Fruit fly (Drosophila melanogaster): ENCODE measurements around the gene Gtpx.

Gene Gtpx

DNA sequence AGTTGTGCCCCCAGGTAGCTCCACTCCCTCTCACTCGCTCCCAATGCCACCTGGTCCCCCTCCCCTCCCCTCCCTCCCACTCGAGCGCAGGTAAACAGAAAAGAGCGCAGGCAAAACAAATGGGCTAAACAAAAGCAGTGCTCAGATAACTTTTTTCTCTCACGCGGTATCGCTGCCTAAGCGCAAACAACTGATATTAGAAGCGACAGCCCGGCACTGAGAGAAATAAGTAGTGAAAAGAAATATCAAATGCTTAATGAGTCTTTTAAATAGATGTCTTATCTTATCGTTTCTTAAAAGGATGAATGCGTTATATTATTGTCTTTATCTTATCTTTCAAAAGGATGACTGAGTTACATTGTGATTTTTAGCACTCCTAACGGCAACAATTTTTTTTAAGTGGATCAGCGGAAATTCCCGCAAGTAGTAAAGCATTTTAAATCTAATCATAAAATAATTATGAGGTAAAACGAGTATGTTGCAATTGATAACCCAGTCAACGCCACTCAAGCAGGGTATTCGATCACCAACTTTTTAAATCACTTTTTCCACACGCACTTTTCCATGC lies 24.8 kb upstream of the Gtpx start (continued):
- TF ChIP-seq gsb-n (tag; optimal IDR thresholded peaks at IDR 0.05) (peak; percentile 88), Asciz (GFP tag; optimal IDR thresholded peaks at IDR 0.05) (peak; percentile 91), Dp (GFP tag; optimal IDR thresholded peaks at IDR 0.05) (no peak), Ets97D (GFP tag; optimal IDR thresholded peaks at IDR 0.05) (peak; percentile 69), CG14441 (GFP tag; IDR thresholded peaks at IDR 0.05) (peak; percentile 93), Fer3 (tag; optimal IDR thresholded peaks at IDR 0.05) (peak; percentile 93), ems (GFP tag; optimal IDR thresholded peaks at IDR 0.05) (peak; percentile 88), D19B (GFP tag; optimal IDR thresholded peaks at IDR 0.05) (peak; percentile 74), fd96Cb (tag; optimal IDR thresholded peaks at IDR 0.05) (peak; percentile 88), mam (GFP tag; optimal IDR thresholded peaks at IDR 0.05) (peak; percentile 92), CG17186 (GFP tag; optimal IDR thresholded peaks at IDR 0.05) (peak; percentile 20), vfl (GFP tag; optimal IDR thresholded peaks at IDR 0.05) (peak; percentile 73), Scr (GFP tag; IDR thresholded peaks at IDR 0.05; ENCODE audit: partially characterized antibody) (no peak), CG13624 (GFP tag; optimal IDR thresholded peaks at IDR 0.05) (peak; percentile 91), fd3F (GFP tag; optimal IDR thresholded peaks at IDR 0.05) (peak; percentile 92), CG8388 (GFP tag; optimal IDR thresholded peaks at IDR 0.05) (peak; percentile 90), NFAT (GFP tag; IDR thresholded peaks at IDR 0.05) (peak; percentile 80), Usf (GFP tag; optimal IDR thresholded peaks at IDR 0.05) (peak; percentile 62), Hmr (GFP tag; optimal IDR thresholded peaks at IDR 0.05) (peak; percentile 94), CG6765 (GFP tag; optimal IDR thresholded peaks at IDR 0.05) (peak; percentile 85), CG2129 (GFP tag; IDR thresholded peaks at IDR 0.05; ENCODE audit: partially characterized antibody) (no peak), luna (GFP tag; optimal IDR thresholded peaks at IDR 0.05) (peak; percentile 70), sens-2 (GFP tag; IDR thresholded peaks at IDR 0.05) (peak; percentile 90), CG2202 (tag; optimal IDR thresholded peaks at IDR 0.05) (peak; percentile 79), CG34422 (GFP tag; IDR thresholded peaks at IDR 0.05) (peak; percentile 90), sisA (GFP tag; IDR thresholded peaks at IDR 0.05) (peak; percentile 88), Taf1 (GFP tag; IDR thresholded peaks at IDR 0.05) (peak; percentile 71), Ets65A (GFP tag) (peak; percentile 98), Trl (optimal IDR thresholded peaks at IDR 0.05) (peak; percentile 10 to 46), Trl (GFP tag; optimal IDR thresholded peaks at IDR 0.05) (peak; percentile 83), danr (GFP tag; IDR thresholded peaks at IDR 0.05) (peak; percentile 75), CG7928 (GFP tag; optimal IDR thresholded peaks at IDR 0.05) (peak; percentile 29), NC2β (GFP tag; optimal IDR thresholded peaks at IDR 0.05) (peak; percentile 89), CG15696 (tag; optimal IDR thresholded peaks at IDR 0.05) (peak; percentile 58), CG4617 (GFP tag; optimal IDR thresholded peaks at IDR 0.05; ENCODE audit: borderline replicate concordance) (peak; percentile 69), gt (GFP tag; IDR thresholded peaks at IDR 0.05) (peak; percentile 41; the same call in 1 of the 2 replicates), Gug (GFP tag; IDR thresholded peaks at IDR 0.05) (peak; percentile 78), Neu2 (GFP tag; optimal IDR thresholded peaks at IDR 0.05; ENCODE audit: borderline replicate concordance) (no peak), CG3995 (GFP tag; optimal IDR thresholded peaks at IDR 0.05) (peak; percentile 23), usp (GFP tag; optimal IDR thresholded peaks at IDR 0.05) (no peak), cato (GFP tag; optimal IDR thresholded peaks at IDR 0.05; ENCODE audit: borderline replicate concordance) (peak; percentile 85), hb (GFP tag; IDR thresholded peaks at IDR 0.05; ENCODE audit: partially characterized antibody) (no peak), CG5180 (GFP tag; optimal IDR thresholded peaks at IDR 0.05) (peak; percentile 86), CG18619 (GFP tag; optimal IDR thresholded peaks at IDR 0.05) (peak; percentile 83), abd-A (tag; optimal IDR thresholded peaks at IDR 0.05) (peak; percentile 5), Hr39 (optimal IDR thresholded peaks at IDR 0.05) (no peak), CG8924 (tag; optimal IDR thresholded peaks at IDR 0.05) (peak; percentile 96), CG3838 (GFP tag; optimal IDR thresholded peaks at IDR 0.05) (peak; percentile 84), zfh1 (GFP tag; IDR thresholded peaks at IDR 0.05) (peak; percentile 89), CG1603 (tag; optimal IDR thresholded peaks at IDR 0.05) (peak; percentile 85), vvl (GFP tag; IDR thresholded peaks at IDR 0.05) (peak; percentile 96)
